Worm (Caenorhabditis elegans) whole organism, late embryonic: Measurements from ENCODE around the gene srw-135.

Source experiments
- C38D4.7 ChIP-seq: fragments of 200-800 bp; sonication (Bioruptor generic); optimal IDR thresholded peaks from 2 replicates; lab custom pipeline; 2018; ENCODE audit warnings: mild to moderate bottlenecking, missing genetic modification characterization, moderate library complexity, missing compliant biosample characterization
- T23F11.4 ChIP-seq: fragments of 200-800 bp; sonication (Bioruptor generic); optimal IDR thresholded peaks from 2 replicates; lab custom pipeline; 2018; ENCODE audit warnings: mild to moderate bottlenecking, missing genetic modification characterization, missing compliant biosample characterization
- Y22D7AL.16 ChIP-seq: sonication (generic microtip); optimal IDR thresholded peaks from 2 replicates; lab custom pipeline; 2016; ENCODE audit warnings: missing genetic modification characterization, missing compliant biosample characterization
- ama-1 ChIP-seq: fragments of 150-350 bp; optimal IDR thresholded peaks from 2 replicates; lab custom pipeline; 2014
- ceh-14 ChIP-seq: sonication (generic microtip); optimal IDR thresholded peaks from 2 replicates; lab custom pipeline; 2016; ENCODE audit warnings: missing genotype, missing genetic modification characterization, missing compliant biosample characterization
- ceh-2 ChIP-seq: sonication (generic microtip); optimal IDR thresholded peaks from 2 replicates; lab custom pipeline; 2016; ENCODE audit warnings: missing genotype, missing genetic modification characterization, missing compliant biosample characterization
- ceh-48 ChIP-seq: sonication (generic microtip); optimal IDR thresholded peaks from 2 replicates; lab custom pipeline; 2016; ENCODE audit warnings: missing genetic modification characterization, inconsistent platforms, missing compliant biosample characterization
- ceh-6 ChIP-seq: fragments of 200-800 bp; sonication (Bioruptor generic); optimal IDR thresholded peaks from 2 replicates; lab custom pipeline; 2018; ENCODE audit warnings: mild to moderate bottlenecking, missing genetic modification characterization, missing compliant biosample characterization
- ceh-9 ChIP-seq: sonication (generic microtip); optimal IDR thresholded peaks from 2 replicates; lab custom pipeline; 2016; ENCODE audit warnings: mild to moderate bottlenecking, missing genetic modification characterization, inconsistent platforms, missing compliant biosample characterization
- dmd-4 ChIP-seq: sonication (generic microtip); optimal IDR thresholded peaks from 2 replicates; lab custom pipeline; 2016; ENCODE audit warnings: borderline replicate concordance, missing genetic modification characterization, missing compliant biosample characterization
- dve-1 ChIP-seq: sonication (generic microtip); optimal IDR thresholded peaks from 2 replicates; lab custom pipeline; 2017; ENCODE audit warnings: antibody characterized with exemption, mild to moderate bottlenecking, missing genetic modification characterization, missing compliant biosample characterization
- elt-4 ChIP-seq: sonication (generic microtip); optimal IDR thresholded peaks from 2 replicates; lab custom pipeline; 2016; ENCODE audit warnings: missing genetic modification characterization, missing compliant biosample characterization
- ets-4 ChIP-seq: sonication (generic microtip); optimal IDR thresholded peaks from 2 replicates; lab custom pipeline; 2016; ENCODE audit warnings: missing genetic modification characterization, missing compliant biosample characterization
- eyg-1 ChIP-seq: sonication (generic microtip); optimal IDR thresholded peaks from 2 replicates; lab custom pipeline; 2016; ENCODE audit warnings: missing genotype, missing genetic modification characterization, missing compliant biosample characterization
- fkh-10 ChIP-seq: fragments of 150-350 bp; optimal IDR thresholded peaks from 2 replicates; lab custom pipeline; 2014; ENCODE audit warnings: missing biosample characterization, missing genetic modification reagents, missing genetic modification characterization
- gmeb-2 ChIP-seq: sonication (generic microtip); optimal IDR thresholded peaks from 2 replicates; lab custom pipeline; 2016; ENCODE audit warnings: missing genetic modification characterization, inconsistent platforms, missing compliant biosample characterization
- hlh-13 ChIP-seq: fragments of 200-800 bp; sonication (Bioruptor generic); optimal IDR thresholded peaks from 2 replicates; lab custom pipeline; 2018; ENCODE audit warnings: mild to moderate bottlenecking, missing genetic modification characterization, missing compliant biosample characterization
- hlh-30 ChIP-seq: sonication (generic microtip); optimal IDR thresholded peaks from 2 replicates; lab custom pipeline; 2017; ENCODE audit warnings: antibody characterized with exemption, missing genetic modification characterization, missing compliant biosample characterization; ENCODE audit not compliant: insufficient read depth
- hlh-6 ChIP-seq: sonication (generic microtip); optimal IDR thresholded peaks from 2 replicates; lab custom pipeline; 2016; ENCODE audit warnings: missing genotype, missing genetic modification characterization, missing compliant biosample characterization
- madf-2 ChIP-seq: sonication (generic microtip); optimal IDR thresholded peaks from 2 replicates; lab custom pipeline; 2017; ENCODE audit warnings: missing genetic modification characterization, missing compliant biosample characterization
- mec-3 ChIP-seq: sonication (generic microtip); optimal IDR thresholded peaks from 2 replicates; lab custom pipeline; 2016; ENCODE audit warnings: borderline replicate concordance, missing genetic modification characterization, missing compliant biosample characterization
- nfya-1 ChIP-seq: sonication (generic microtip); optimal IDR thresholded peaks from 2 replicates; lab custom pipeline; 2017; ENCODE audit warnings: missing genetic modification characterization, mild to moderate bottlenecking, missing compliant biosample characterization, antibody characterized with exemption, moderate library complexity
- nhr-232 ChIP-seq: sonication (generic microtip); optimal IDR thresholded peaks from 2 replicates; lab custom pipeline; 2016; ENCODE audit warnings: missing genetic modification characterization, missing compliant biosample characterization
- npax-4 ChIP-seq: sonication (generic microtip); optimal IDR thresholded peaks from 2 replicates; lab custom pipeline; 2016; ENCODE audit warnings: missing genetic modification characterization, missing compliant biosample characterization
- odd-2 ChIP-seq: sonication (generic microtip); optimal IDR thresholded peaks from 2 replicates; lab custom pipeline; 2017; ENCODE audit warnings: antibody characterized with exemption, mild to moderate bottlenecking, missing genetic modification characterization, missing compliant biosample characterization
- pag-3 ChIP-seq: sonication (generic microtip); optimal IDR thresholded peaks from 2 replicates; lab custom pipeline; 2016; ENCODE audit warnings: missing compliant biosample characterization, missing genetic modification characterization, borderline replicate concordance
- pat-9 ChIP-seq: fragments of 200-800 bp; sonication (Bioruptor generic); optimal IDR thresholded peaks from 2 replicates; lab custom pipeline; 2018; ENCODE audit warnings: mild to moderate bottlenecking, missing genetic modification characterization, moderate library complexity, missing compliant biosample characterization
- pqm-1 ChIP-seq: sonication (generic microtip); optimal IDR thresholded peaks from 2 replicates; lab custom pipeline; 2016; ENCODE audit warnings: missing genetic modification characterization, missing compliant biosample characterization
- pros-1 ChIP-seq: fragments of 150-350 bp; optimal IDR thresholded peaks from 2 replicates; lab custom pipeline; 2014; ENCODE audit warnings: missing biosample characterization, missing genetic modification reagents, missing genetic modification characterization
- rnt-1 ChIP-seq: sonication (generic microtip); optimal IDR thresholded peaks from 2 replicates; lab custom pipeline; 2016; ENCODE audit warnings: missing genetic modification characterization, missing compliant biosample characterization
- sdc-2 ChIP-seq: sonication (generic microtip); optimal IDR thresholded peaks from 2 replicates; lab custom pipeline; 2016; ENCODE audit warnings: missing genotype, missing genetic modification characterization, missing compliant biosample characterization
- syd-9 ChIP-seq: sonication (generic microtip); optimal IDR thresholded peaks from 2 replicates; lab custom pipeline; 2016; ENCODE audit warnings: mild to moderate bottlenecking, missing genetic modification characterization, moderate library complexity, missing compliant biosample characterization
- tbx-2 ChIP-seq: sonication (generic microtip); optimal IDR thresholded peaks from 2 replicates; lab custom pipeline; 2016; ENCODE audit warnings: missing genetic modification characterization, missing compliant biosample characterization
- ttx-3 ChIP-seq: sonication (generic microtip); optimal IDR thresholded peaks from 2 replicates; lab custom pipeline; 2016; ENCODE audit warnings: missing genetic modification reagents, missing genetic modification characterization, missing compliant biosample characterization
- unc-3 ChIP-seq, 2 experiments: fragments of 200-800 bp in 1 of 2; sonication (Bioruptor generic) in 1 of 2; sonication (generic microtip) in 1 of 2; conservative IDR thresholded peaks in 1 of 2; optimal IDR thresholded peaks in 1 of 2; 2 replicates each; pipeline versions ENCODE4 v1.3.6 to Lab custom; 2016 to 2022; ENCODE audit warnings: missing compliant biosample characterization in 2 of 2, missing genetic modification characterization in 2 of 2, missing genetic modification reagents in 1 of 2
- unc-55 ChIP-seq: sonication (generic microtip); optimal IDR thresholded peaks from 2 replicates; lab custom pipeline; 2017; ENCODE audit warnings: missing biosample characterization, missing genetic modification reagents, missing genetic modification characterization

The srw-135 gene

ce11 chrV:3011394-3011793, at the start of gene srw-135:
Gene srw-135 (minus strand): TSS chrV:3011494.
- TF ChIP-seq C38D4.7 (GFP tag; lab: Kevin White, UChicago) (no peak), elt-4 (tag; lab: Kevin White, UChicago) (no peak), nhr-232 (tag; lab: Kevin White, UChicago) (no peak), unc-3 (GFP tag; conservative IDR thresholded peaks at IDR 0.05; lab: Robert Waterston, UW) (no peak), unc-3 (tag; optimal IDR thresholded peaks at IDR 0.05; lab: Kevin White, UChicago) (no peak), eyg-1 (tag; lab: Kevin White, UChicago) (no peak), hlh-6 (tag; lab: Kevin White, UChicago) (no peak), ceh-48 (tag; lab: Kevin White, UChicago) (no peak), syd-9 (no peak), rnt-1 (tag; lab: Kevin White, UChicago) (no peak), hlh-13 (GFP tag; lab: Kevin White, UChicago) (no peak), sdc-2 (tag; lab: Kevin White, UChicago) (no peak), Y22D7AL.16 (no peak), pros-1 (tag; lab: Kevin White, UChicago) (no peak), npax-4 (tag; lab: Kevin White, UChicago) (no peak), tbx-2 (tag; lab: Kevin White, UChicago) (no peak), ets-4 (tag; lab: Kevin White, UChicago) (no peak), ceh-2 (no peak), ama-1 (no peak)

ce11 chrV:3058996-3059395, 47.7 kb upstream of the srw-135 start, which contains the start of gene str-244:
Gene str-244 (minus strand): TSS chrV:3059096.
- TF ChIP-seq ama-1 (no peak), pag-3 (no peak), pqm-1 (tag; lab: Kevin White, UChicago) (no peak), T23F11.4 (no peak)

ce11 chrV:3054254-3054653, 43.0 kb upstream of the srw-135 start, which contains the start of gene C50H11.8:
Gene C50H11.8 (plus strand): TSS chrV:3054554.
- TF ChIP-seq ttx-3 (tag; lab: Kevin White, UChicago): no peak
- no peak for TF ChIP-seq gmeb-2 (tag; lab: Kevin White, UChicago)
- TF ChIP-seq ceh-6 (GFP tag; lab: Kevin White, UChicago): no peak
- no peak for TF ChIP-seq Y22D7AL.16
- no peak for TF ChIP-seq T23F11.4

ce11 chrV:3046364-3046763, 35.1 kb upstream of the srw-135 start:
- no peak for TF ChIP-seq elt-4 (tag; lab: Kevin White, UChicago)
- TF ChIP-seq fkh-10 (GFP tag; lab: Kevin White, UChicago): no peak
- no peak for TF ChIP-seq eyg-1 (tag; lab: Kevin White, UChicago)
- TF ChIP-seq ceh-14 (tag; lab: Kevin White, UChicago): no peak
- no peak for TF ChIP-seq dmd-4 (tag; lab: Kevin White, UChicago)
- TF ChIP-seq madf-2 (tag; lab: Kevin White, UChicago): no peak
- TF ChIP-seq nhr-232 (tag; lab: Kevin White, UChicago): no peak
- no peak for TF ChIP-seq dve-1 (tag; lab: Kevin White, UChicago)
- no peak for TF ChIP-seq mec-3
- TF ChIP-seq nfya-1: no peak
- no peak for TF ChIP-seq hlh-30 (tag; lab: Kevin White, UChicago)
- no peak for TF ChIP-seq pat-9 (tag; lab: Kevin White, UChicago)
- TF ChIP-seq hlh-6 (tag; lab: Kevin White, UChicago): no peak
- no peak for TF ChIP-seq ceh-9
- no peak for TF ChIP-seq unc-55 (GFP tag; lab: Kevin White, UChicago)
- no peak for TF ChIP-seq tbx-2 (tag; lab: Kevin White, UChicago)
- no peak for TF ChIP-seq pqm-1 (tag; lab: Kevin White, UChicago)
- TF ChIP-seq odd-2: no peak
